Worm (Caenorhabditis elegans): ENCODE measurements around the gene srx-86.
A peak's percentile ranks its signal among the peaks of the same experiment; 100 is the strongest.

The srx-86 gene

ce11 chrV:11531831-11532534 is 30.8 kb upstream of the srx-86 start (continued):
- TF ChIP-seq dsc-1 (tag; optimal IDR thresholded peaks at IDR 0.05) (peak; percentile 97), fos-1 (tag; optimal IDR thresholded peaks at IDR 0.05) (peak; percentile 82), swsn-7 (tag; optimal IDR thresholded peaks at IDR 0.05) (peak; percentile 81), zip-4 (GFP tag; optimal IDR thresholded peaks at IDR 0.05) (no peak), egl-27 (tag; optimal IDR thresholded peaks at IDR 0.05) (peak; percentile 80 to 84), nhr-77 (tag; optimal IDR thresholded peaks at IDR 0.05) (peak; percentile 79), xbp-1 (tag; optimal IDR thresholded peaks at IDR 0.05) (peak; percentile 66), rnt-1 (tag; optimal IDR thresholded peaks at IDR 0.05) (peak; percentile 79), irx-1 (tag; optimal IDR thresholded peaks at IDR 0.05) (peak; percentile 54), vab-15 (tag; optimal IDR thresholded peaks at IDR 0.05) (peak; percentile 52), tbx-2 (tag; optimal IDR thresholded peaks at IDR 0.05) (peak; percentile 91), nhr-85 (tag) (peak; percentile 99), alr-1 (tag; optimal IDR thresholded peaks at IDR 0.05; ENCODE audit: borderline replicate concordance) (no peak), mep-1 (tag; optimal IDR thresholded peaks at IDR 0.05) (peak; percentile 74), nhr-90 (tag; optimal IDR thresholded peaks at IDR 0.05; ENCODE audit: poor library complexity) (peak; percentile 88), lin-13 (GFP tag; optimal IDR thresholded peaks at IDR 0.05) (peak; percentile 75), nhr-12 (tag; optimal IDR thresholded peaks at IDR 0.05) (no peak), C16A3.4 (tag; optimal IDR thresholded peaks at IDR 0.05) (peak; percentile 83), unc-130 (tag; optimal IDR thresholded peaks at IDR 0.05) (peak; percentile 89), hpl-2 (GFP tag; optimal IDR thresholded peaks at IDR 0.05) (peak; percentile 20), nhr-47 (tag; optimal IDR thresholded peaks at IDR 0.05) (peak; percentile 76), jun-1 (tag; optimal IDR thresholded peaks at IDR 0.05) (peak; percentile 58), dpl-1 (GFP tag; optimal IDR thresholded peaks at IDR 0.05) (peak; percentile 19 to 55 (median 25)), lin-15B (tag; optimal IDR thresholded peaks at IDR 0.05) (no peak), lsy-2 (tag; optimal IDR thresholded peaks at IDR 0.05) (peak; percentile 67 to 92), fkh-10 (GFP tag; optimal IDR thresholded peaks at IDR 0.05) (no peak), ets-5 (GFP tag; IDR thresholded peaks at IDR 0.05) (no peak), snpc-4 (tag; optimal IDR thresholded peaks at IDR 0.05) (peak; percentile 36), snu-23 (GFP tag; optimal IDR thresholded peaks at IDR 0.05) (peak; percentile 94), lin-39 (tag; optimal IDR thresholded peaks at IDR 0.05) (peak; percentile 44), sup-37 (GFP tag; optimal IDR thresholded peaks at IDR 0.05) (peak; percentile 51), unc-86 (tag; optimal IDR thresholded peaks at IDR 0.05) (no peak), hlh-4 (tag; optimal IDR thresholded peaks at IDR 0.05) (no peak), elt-3 (tag; optimal IDR thresholded peaks at IDR 0.05) (peak in 5 of 6 experiments; percentile 23 to 82 (median 69)), ama-1 (optimal IDR thresholded peaks at IDR 0.05) (no peak), lir-3 (tag; optimal IDR thresholded peaks at IDR 0.05; ENCODE audit: poor library complexity) (peak; percentile 29), pax-3 (tag; optimal IDR thresholded peaks at IDR 0.05) (no peak), ztf-11 (tag; optimal IDR thresholded peaks at IDR 0.05) (peak in 1 of 2 experiments; percentile 13), tlp-1 (tag; optimal IDR thresholded peaks at IDR 0.05) (no peak), pag-3 (tag; optimal IDR thresholded peaks at IDR 0.05; ENCODE audit: borderline replicate concordance, insufficient read depth) (peak; percentile 38), nhr-71 (tag; optimal IDR thresholded peaks at IDR 0.05) (peak; percentile 97), aly-2 (tag; optimal IDR thresholded peaks at IDR 0.05) (no peak), isw-1 (GFP tag; IDR thresholded peaks at IDR 0.05) (no peak; the same call in 1 of the 2 replicates), aha-1 (tag; optimal IDR thresholded peaks at IDR 0.05) (no peak), mdl-1 (tag; optimal IDR thresholded peaks at IDR 0.05) (peak; percentile 53 to 96), ztf-4 (tag; optimal IDR thresholded peaks at IDR 0.05) (peak; percentile 2), blmp-1 (tag; optimal IDR thresholded peaks at IDR 0.05) (peak; percentile 92), nhr-11 (tag; optimal IDR thresholded peaks at IDR 0.05) (peak; percentile 30), nhr-84 (tag; optimal IDR thresholded peaks at IDR 0.05) (no peak), lin-14 (GFP tag; optimal IDR thresholded peaks at IDR 0.05) (peak; percentile 97), pqm-1 (tag; optimal IDR thresholded peaks at IDR 0.05) (peak; percentile 30), skn-1 (tag; optimal IDR thresholded peaks at IDR 0.05) (peak; percentile 62)

Data from whole organism, L1 larva.